Worm (Caenorhabditis elegans): ENCODE data around the gene C44B7.7.

Gene C44B7.7

DNA sequence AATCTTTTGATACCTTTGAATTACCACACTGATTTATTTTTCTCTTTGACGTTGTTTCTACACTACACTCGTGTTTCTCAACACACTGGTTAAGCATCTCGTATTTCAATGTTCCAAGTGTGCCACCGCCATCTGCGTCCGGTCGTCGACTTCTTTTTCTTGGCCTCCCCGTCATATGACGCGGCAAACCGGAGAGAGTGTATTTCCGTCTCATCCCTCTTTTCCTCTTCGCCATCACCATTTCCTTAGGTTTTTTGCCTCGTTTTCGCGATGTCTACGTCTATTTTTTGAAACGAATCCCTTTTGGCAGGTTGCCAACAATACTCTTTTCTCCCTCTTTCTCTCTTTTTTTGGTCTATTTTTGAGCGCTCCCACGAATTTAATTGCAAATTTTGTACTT is 41.0 kb downstream of the C44B7.7 start:
- TF ChIP-seq pha-4 (tag; optimal IDR thresholded peaks at IDR 0.05) (peak; percentile 1), unc-62 (GFP tag; optimal IDR thresholded peaks at IDR 0.05) (no peak), lin-32 (GFP tag; optimal IDR thresholded peaks at IDR 0.05) (no peak), ztf-11 (tag; optimal IDR thresholded peaks at IDR 0.05) (no peak), snpc-4 (tag; optimal IDR thresholded peaks at IDR 0.05) (no peak), nhr-2 (tag; optimal IDR thresholded peaks at IDR 0.05) (peak; percentile 34), elt-1 (tag; optimal IDR thresholded peaks at IDR 0.05; ENCODE audit: borderline replicate concordance, insufficient read depth) (no peak), blmp-1 (tag; optimal IDR thresholded peaks at IDR 0.05) (no peak), tbx-8 (GFP tag; optimal IDR thresholded peaks at IDR 0.05) (no peak), nhr-28 (tag; optimal IDR thresholded peaks at IDR 0.05) (no peak), mab-5 (tag; optimal IDR thresholded peaks at IDR 0.05) (no peak), unc-120 (tag; optimal IDR thresholded peaks at IDR 0.05; ENCODE audit: poor library complexity, severe bottlenecking) (peak; percentile 34), unc-39 (tag; optimal IDR thresholded peaks at IDR 0.05) (no peak), lin-13 (tag; optimal IDR thresholded peaks at IDR 0.05) (no peak), nhr-237 (tag; optimal IDR thresholded peaks at IDR 0.05) (no peak), nhr-76 (tag; optimal IDR thresholded peaks at IDR 0.05) (no peak), hlh-1 (tag; optimal IDR thresholded peaks at IDR 0.05) (peak; percentile 72), ceh-39 (tag; optimal IDR thresholded peaks at IDR 0.05) (no peak), drap-1 (GFP tag; optimal IDR thresholded peaks at IDR 0.05) (no peak), sptf-1 (tag; optimal IDR thresholded peaks at IDR 0.05) (no peak), sem-2 (GFP tag; optimal IDR thresholded peaks at IDR 0.05) (no peak), mls-2 (tag; optimal IDR thresholded peaks at IDR 0.05) (no peak), cnd-1 (tag; optimal IDR thresholded peaks at IDR 0.05) (peak; percentile 50), elt-3 (tag; optimal IDR thresholded peaks at IDR 0.05) (no peak)

DNA sequence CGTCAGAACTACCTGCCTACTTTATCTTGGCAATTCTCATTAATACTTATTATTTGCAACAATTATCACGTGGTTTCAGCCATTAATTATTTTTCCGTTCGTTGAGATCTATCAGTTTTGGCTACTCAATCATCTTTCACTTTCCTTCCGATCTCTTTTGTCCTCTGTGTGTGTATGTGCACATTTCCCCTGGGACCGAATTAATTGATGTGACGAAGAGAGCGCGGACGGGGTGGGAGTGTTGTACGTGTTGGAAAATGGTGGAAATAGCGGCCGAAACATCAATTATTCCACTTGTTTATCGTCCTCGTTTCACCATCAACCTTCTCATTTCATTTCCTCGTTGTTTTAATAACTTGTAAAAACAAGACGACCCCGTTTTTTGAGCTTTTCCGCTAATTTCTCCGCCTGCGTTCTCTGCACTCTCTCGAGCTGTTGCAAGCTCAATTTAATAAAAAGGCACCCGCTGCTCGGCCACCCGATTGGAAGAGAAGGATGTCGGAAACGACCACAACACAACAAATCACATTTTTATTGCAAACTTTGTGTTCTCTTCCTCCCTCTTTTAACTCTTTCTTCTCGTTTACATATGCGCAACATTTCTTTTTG is 41.6 kb downstream of the C44B7.7 start:
- TF ChIP-seq unc-62 (GFP tag; optimal IDR thresholded peaks at IDR 0.05) (peak; percentile 80), unc-120 (tag; optimal IDR thresholded peaks at IDR 0.05; ENCODE audit: poor library complexity, severe bottlenecking) (peak; percentile 44), ces-1 (GFP tag; optimal IDR thresholded peaks at IDR 0.05) (peak; percentile 91), ceh-43 (GFP tag; optimal IDR thresholded peaks at IDR 0.05) (peak; percentile 82), ham-2 (GFP tag; optimal IDR thresholded peaks at IDR 0.05) (peak; percentile 48), mls-2 (tag; optimal IDR thresholded peaks at IDR 0.05) (peak; percentile 50), nhr-28 (tag; optimal IDR thresholded peaks at IDR 0.05) (no peak), hlh-1 (tag; optimal IDR thresholded peaks at IDR 0.05) (no peak)

DNA sequence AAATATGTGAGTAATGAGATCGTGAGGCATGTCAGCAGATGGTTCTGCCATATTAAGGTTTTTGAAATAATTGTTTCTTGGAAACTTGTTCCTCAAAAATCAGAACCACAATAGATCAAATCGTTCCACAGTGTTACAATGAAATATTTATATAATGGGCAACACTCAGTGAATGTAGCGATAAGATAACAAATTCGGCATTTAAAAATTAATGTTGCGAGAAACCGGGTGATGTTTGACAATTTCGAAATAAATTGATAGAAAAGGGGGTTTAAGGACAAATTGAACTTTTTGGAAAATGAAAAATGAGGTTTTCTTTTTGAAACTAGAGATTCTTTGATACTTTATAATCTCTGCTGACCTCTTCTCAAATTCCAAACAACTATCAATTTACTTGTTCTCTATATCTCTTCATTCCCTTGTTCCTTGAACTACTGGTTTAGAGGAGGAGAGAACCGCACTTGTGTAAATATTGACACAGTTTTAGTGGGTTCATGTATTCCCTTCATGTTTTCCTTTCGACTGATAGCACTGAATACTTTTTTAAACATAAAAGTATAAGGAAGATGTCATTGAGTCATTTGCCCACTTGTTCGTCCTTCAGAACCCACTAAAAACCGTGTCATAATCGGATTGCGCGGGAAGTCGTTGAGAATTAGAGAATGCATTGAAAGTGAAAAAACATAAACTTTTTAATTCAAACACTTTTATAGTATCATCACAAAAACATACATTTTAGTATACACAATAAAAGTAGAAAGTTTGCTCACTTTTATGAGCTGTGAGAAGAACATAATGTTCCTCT is 43.0 kb downstream of the C44B7.7 start:
- TF ChIP-seq blmp-1 (tag; optimal IDR thresholded peaks at IDR 0.05) = peak; percentile 9
- no peak for TF ChIP-seq elt-1 (tag; optimal IDR thresholded peaks at IDR 0.05; ENCODE audit: borderline replicate concordance, insufficient read depth)
- no peak for TF ChIP-seq mab-5 (tag; optimal IDR thresholded peaks at IDR 0.05)
- no peak for TF ChIP-seq ceh-43 (GFP tag; optimal IDR thresholded peaks at IDR 0.05)
- no peak for TF ChIP-seq sptf-1 (tag; optimal IDR thresholded peaks at IDR 0.05)
- TF ChIP-seq ceh-83 (GFP tag; optimal IDR thresholded peaks at IDR 0.05) = no peak
- no peak for TF ChIP-seq lin-13 (tag; optimal IDR thresholded peaks at IDR 0.05)
- no peak for TF ChIP-seq mls-2 (tag; optimal IDR thresholded peaks at IDR 0.05)
- peak; percentile 2 for TF ChIP-seq lin-32 (GFP tag; optimal IDR thresholded peaks at IDR 0.05)
- TF ChIP-seq flh-1 (GFP tag; optimal IDR thresholded peaks at IDR 0.05) = no peak
- no peak for TF ChIP-seq nhr-237 (tag; optimal IDR thresholded peaks at IDR 0.05)
- peak; percentile 61 for TF ChIP-seq pha-4 (tag; optimal IDR thresholded peaks at IDR 0.05)
- no peak for TF ChIP-seq zip-8 (tag; optimal IDR thresholded peaks at IDR 0.05)

DNA sequence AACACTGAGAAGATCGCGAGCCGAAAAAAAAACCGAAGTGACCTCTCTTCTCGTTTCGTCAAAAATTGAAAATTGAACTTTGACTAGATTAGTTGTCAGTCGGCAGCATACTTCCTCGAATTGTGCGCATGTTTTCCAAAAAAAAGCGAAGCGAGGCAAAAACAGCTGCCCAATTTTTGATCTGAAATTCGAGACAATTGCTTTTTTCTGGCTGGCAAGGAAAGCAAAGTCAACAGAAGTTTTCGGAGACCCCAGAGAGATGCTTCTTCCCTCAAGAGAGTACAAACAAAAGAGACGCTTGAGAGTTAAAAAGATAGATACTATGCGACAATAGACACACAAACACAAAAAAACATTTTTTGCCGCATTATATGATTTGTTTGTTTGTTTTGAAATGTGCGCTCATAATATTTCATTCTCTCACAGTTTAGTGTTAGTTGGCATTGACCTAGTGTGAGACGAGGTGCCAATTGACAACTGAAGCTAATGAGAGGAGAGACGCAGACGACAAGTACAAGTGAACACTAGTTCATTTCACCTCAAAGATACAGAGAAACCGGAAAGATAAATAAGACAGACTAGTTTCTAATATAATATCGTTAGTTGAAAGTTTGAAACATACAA is 43.9 kb downstream of the C44B7.7 start:
- TF ChIP-seq pha-4 (tag; optimal IDR thresholded peaks at IDR 0.05) (peak; percentile 27), ces-1 (GFP tag; optimal IDR thresholded peaks at IDR 0.05) (peak; percentile 43), unc-120 (tag; optimal IDR thresholded peaks at IDR 0.05; ENCODE audit: poor library complexity, severe bottlenecking) (no peak), hlh-1 (tag; optimal IDR thresholded peaks at IDR 0.05) (peak; percentile 33), lsy-2 (tag; optimal IDR thresholded peaks at IDR 0.05) (peak; percentile 9), unc-62 (GFP tag; optimal IDR thresholded peaks at IDR 0.05) (peak; percentile 55), snpc-4 (tag; optimal IDR thresholded peaks at IDR 0.05) (no peak)

Measured in whole organism, mixed stage, embryonic.